Fruit fly (Drosophila melanogaster): ENCODE results near the gene Act88F.

DNA sequence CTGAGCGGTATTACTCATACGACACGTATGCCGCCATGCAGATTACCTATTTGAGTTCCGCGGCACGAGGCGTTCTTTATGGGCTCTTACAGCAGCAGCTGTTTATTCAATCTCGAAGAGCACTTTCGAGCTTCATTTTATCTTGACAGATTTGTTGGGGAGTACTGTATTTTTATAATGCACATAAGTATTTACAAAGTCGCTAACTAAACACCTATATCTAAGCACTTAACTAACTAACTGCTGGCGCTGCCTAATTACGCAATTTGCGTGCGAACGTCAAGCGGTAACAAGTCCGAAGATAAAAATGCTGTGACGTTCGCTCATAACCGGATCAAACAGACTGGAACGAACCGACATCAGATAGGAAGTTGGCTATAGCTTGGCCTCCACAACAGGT is 37.1 kb upstream of the Act88F start:
- TF ChIP-seq Sin3A (optimal IDR thresholded peaks at IDR 0.05) (no peak), insv (optimal IDR thresholded peaks at IDR 0.05) (no peak), h (optimal IDR thresholded peaks at IDR 0.05) (no peak), psq (optimal IDR thresholded peaks at IDR 0.05) (no peak), Myc (optimal IDR thresholded peaks at IDR 0.05) (no peak)
